Worm (Caenorhabditis elegans) whole organism, L4 larva: ENCODE data around the gene appg-2.

ENCODE experiments used
- F44E2.7 ChIP-seq: fragments of 200-800 bp; sonication (Bioruptor generic); IDR thresholded peaks from 2 replicates; pipeline ENCODE4 v2.1.2; 2022; ENCODE audit warnings: missing genetic modification characterization, missing compliant biosample characterization
- F49E8.2 ChIP-seq: sonication (generic microtip); optimal IDR thresholded peaks from 2 replicates; lab custom pipeline; 2016; ENCODE audit warnings: missing compliant biosample characterization, mild to moderate bottlenecking, missing genetic modification characterization, borderline replicate concordance
- Y105C5A.15 ChIP-seq: fragments of 200-800 bp; sonication (Bioruptor generic); IDR thresholded peaks from 2 replicates; pipeline ENCODE4 v1.3.6; 2022; ENCODE audit warnings: missing genetic modification characterization, missing compliant biosample characterization
- Y48G9A.11 ChIP-seq: fragments of 200-800 bp; sonication (Bioruptor generic); IDR thresholded peaks from 2 replicates; pipeline ENCODE4 v1.3.6; 2022; ENCODE audit warnings: missing genetic modification reagents, missing genetic modification characterization, missing compliant biosample characterization
- Y75B8A.6 ChIP-seq: fragments of 200-800 bp; sonication (Bioruptor generic); IDR thresholded peaks from 2 replicates; pipeline ENCODE4 v1.3.6; 2022; ENCODE audit warnings: missing genetic modification reagents, missing genetic modification characterization, missing compliant biosample characterization
- ZK337.2 ChIP-seq: fragments of 200-800 bp; sonication (Bioruptor generic); IDR thresholded peaks from 2 replicates; pipeline ENCODE4 v1.3.6; 2022; ENCODE audit warnings: missing genetic modification reagents, missing genetic modification characterization, missing compliant biosample characterization
- aha-1 ChIP-seq: fragments of 150-350 bp; peaks from one replicate; lab custom pipeline; 2014; ENCODE audit warnings: missing biosample characterization, missing genetic modification characterization
- aly-2 ChIP-seq: sonication (generic microtip); optimal IDR thresholded peaks from 2 replicates; lab custom pipeline; 2018; ENCODE audit warnings: missing biosample characterization, missing genetic modification characterization
- ama-1 ChIP-seq: fragments of 150-350 bp; optimal IDR thresholded peaks from 2 replicates; lab custom pipeline; 2014; ENCODE audit warnings: inconsistent platforms, mixed read lengths
- ceh-62 ChIP-seq: sonication (generic microtip); optimal IDR thresholded peaks from 2 replicates; lab custom pipeline; 2017; ENCODE audit warnings: missing biosample characterization, missing genetic modification characterization
- ceh-82 ChIP-seq: sonication (generic microtip); optimal IDR thresholded peaks from 2 replicates; lab custom pipeline; 2017; ENCODE audit warnings: missing biosample characterization, missing genetic modification characterization
- ctbp-1 ChIP-seq: fragments of 200-800 bp; sonication (Bioruptor generic); IDR thresholded peaks from 2 replicates; pipeline ENCODE4 v1.3.6; 2022; ENCODE audit warnings: missing genetic modification reagents, missing genetic modification characterization, missing compliant biosample characterization
- daf-19 ChIP-seq: fragments of 200-800 bp; sonication (Bioruptor generic); conservative IDR thresholded peaks from 2 replicates; pipeline ENCODE4 v1.3.6; 2022; ENCODE audit warnings: missing genetic modification characterization, missing compliant biosample characterization
- dve-1 ChIP-seq: sonication (generic microtip); optimal IDR thresholded peaks from 2 replicates; lab custom pipeline; 2017; ENCODE audit warnings: antibody characterized with exemption, mild to moderate bottlenecking, missing genetic modification characterization, missing compliant biosample characterization; ENCODE audit not compliant: insufficient read depth
- egl-43 ChIP-seq: fragments of 200-800 bp; sonication (Bioruptor generic); IDR thresholded peaks from 2 replicates; pipeline ENCODE4 v1.3.6; 2022; ENCODE audit warnings: missing genetic modification reagents, missing genetic modification characterization, missing compliant biosample characterization
- fos-1 ChIP-seq: fragments of 150-350 bp; optimal IDR thresholded peaks from 2 replicates; lab custom pipeline; 2014; ENCODE audit warnings: missing biosample characterization, missing genetic modification characterization
- gei-8 ChIP-seq: fragments of 200-800 bp; sonication (Bioruptor generic); optimal IDR thresholded peaks from 2 replicates; lab custom pipeline; 2018; ENCODE audit warnings: mild to moderate bottlenecking, missing genetic modification characterization, missing compliant biosample characterization
- hlh-11 ChIP-seq: fragments of 200-800 bp; sonication (Bioruptor generic); optimal IDR thresholded peaks from 2 replicates; lab custom pipeline; 2018; ENCODE audit warnings: mild to moderate bottlenecking, missing genetic modification characterization, missing compliant biosample characterization
- hlh-30 ChIP-seq: sonication (generic microtip); optimal IDR thresholded peaks from 2 replicates; lab custom pipeline; 2017; ENCODE audit warnings: antibody characterized with exemption, mild to moderate bottlenecking, missing genetic modification characterization, missing compliant biosample characterization; ENCODE audit not compliant: insufficient read depth
- lin-13 ChIP-seq: fragments of 150-350 bp; optimal IDR thresholded peaks from 2 replicates; lab custom pipeline; 2014; ENCODE audit warnings: missing biosample characterization, missing genetic modification reagents, missing genetic modification characterization
- lin-38 ChIP-seq: fragments of 200-800 bp; sonication (Bioruptor generic); IDR thresholded peaks from 2 replicates; pipeline ENCODE4 v1.3.6; 2022; ENCODE audit warnings: missing genetic modification reagents, missing genetic modification characterization, missing compliant biosample characterization
- mdl-1 ChIP-seq, 2 experiments: fragments of 150-350 bp in 1 of 2; sonication (generic microtip) in 1 of 2; optimal IDR thresholded peaks; 2 replicates each; lab custom pipeline; 2014 to 2017; ENCODE audit warnings: missing biosample characterization in 2 of 2, missing genetic modification characterization in 2 of 2
- mep-1 ChIP-seq: fragments of 150-350 bp; sonication (generic microtip); optimal IDR thresholded peaks from 3 replicates; lab custom pipeline; 2014; ENCODE audit warnings: missing biosample characterization, missing genetic modification characterization
- mes-2 ChIP-seq: sonication (generic microtip); optimal IDR thresholded peaks from 2 replicates; lab custom pipeline; 2016; ENCODE audit warnings: missing genotype, mild to moderate bottlenecking, missing genetic modification characterization, missing compliant biosample characterization; ENCODE audit not compliant: poor library complexity, severe bottlenecking
- mxl-2 ChIP-seq: fragments of 200-800 bp; sonication (Bioruptor generic); conservative IDR thresholded peaks from 2 replicates; pipeline ENCODE4 v1.3.6; 2022; ENCODE audit warnings: missing genetic modification reagents, missing genetic modification characterization, missing compliant biosample characterization
- mxl-3 ChIP-seq: fragments of 200-800 bp; sonication (Bioruptor generic); optimal IDR thresholded peaks from 2 replicates; lab custom pipeline; 2018; ENCODE audit warnings: mild to moderate bottlenecking, missing genetic modification characterization, missing compliant biosample characterization
- nhr-111 ChIP-seq: fragments of 200-800 bp; sonication (Bioruptor generic); optimal IDR thresholded peaks from 2 replicates; lab custom pipeline; 2018; ENCODE audit warnings: mild to moderate bottlenecking, missing genetic modification characterization, missing compliant biosample characterization
- nhr-25 ChIP-seq: sonication (generic microtip); optimal IDR thresholded peaks from 2 replicates; lab custom pipeline; 2017; ENCODE audit warnings: missing genetic modification characterization, mild to moderate bottlenecking, missing compliant biosample characterization, antibody characterized with exemption, moderate library complexity, borderline replicate concordance; ENCODE audit not compliant: insufficient read depth
- nhr-28 ChIP-seq: fragments of 150-350 bp; optimal IDR thresholded peaks from 2 replicates; lab custom pipeline; 2014; ENCODE audit warnings: missing biosample characterization, missing genetic modification characterization
- nhr-48 ChIP-seq: sonication (generic microtip); optimal IDR thresholded peaks from 2 replicates; lab custom pipeline; 2016; ENCODE audit warnings: mild to moderate bottlenecking, missing genetic modification characterization, missing compliant biosample characterization
- nhr-76 ChIP-seq: fragments of 150-350 bp; optimal IDR thresholded peaks from 2 replicates; lab custom pipeline; 2014; ENCODE audit warnings: missing biosample characterization, missing genetic modification characterization
- php-3 ChIP-seq: fragments of 200-800 bp; sonication (Bioruptor generic); IDR thresholded peaks from 2 replicates; pipeline ENCODE4 v1.3.6; 2022; ENCODE audit warnings: missing genetic modification reagents, missing genetic modification characterization, missing compliant biosample characterization
- saeg-2 ChIP-seq: fragments of 200-800 bp; sonication (Bioruptor generic); IDR thresholded peaks from 2 replicates; pipeline ENCODE4 v1.3.6; 2022; ENCODE audit warnings: missing genetic modification reagents, missing genetic modification characterization, missing compliant biosample characterization
- skn-1 ChIP-seq: fragments of 150-350 bp; optimal IDR thresholded peaks from 2 replicates; lab custom pipeline; 2014; ENCODE audit warnings: missing biosample characterization, missing genetic modification characterization
- snpc-1.2 ChIP-seq: fragments of 200-800 bp; sonication (Bioruptor generic); IDR thresholded peaks from 2 replicates; pipeline ENCODE4 v1.3.6; 2022; ENCODE audit warnings: missing genetic modification reagents, missing genetic modification characterization, missing compliant biosample characterization
- tag-97 ChIP-seq: fragments of 200-800 bp; sonication (Bioruptor generic); IDR thresholded peaks from 2 replicates; pipeline ENCODE4 v1.3.6; 2022; ENCODE audit warnings: missing genetic modification characterization, missing compliant biosample characterization
- tra-1 ChIP-seq: fragments of 200-800 bp; sonication (Bioruptor generic); IDR thresholded peaks from 2 replicates; pipeline ENCODE4 v1.3.6; 2022; ENCODE audit warnings: missing genetic modification reagents, missing genetic modification characterization, missing compliant biosample characterization
- unc-62 ChIP-seq, 3 experiments: fragments of 150-350 bp in 1 of 3; sonication (generic microtip); optimal IDR thresholded peaks in 2 of 3; peaks in 1 of 3; 1 replicate in 1 of 3; 2 replicates in 2 of 3; lab custom pipeline; 2014 to 2017; ENCODE audit warnings: missing biosample characterization in 3 of 3, missing genetic modification characterization in 3 of 3, missing genetic modification reagents in 3 of 3, missing genotype in 1 of 3
- zfp-2 ChIP-seq: sonication (generic microtip); optimal IDR thresholded peaks from 2 replicates; lab custom pipeline; 2016; ENCODE audit warnings: mild to moderate bottlenecking, missing genetic modification characterization, missing compliant biosample characterization
- zip-2 ChIP-seq: fragments of 150-350 bp; optimal IDR thresholded peaks from 2 replicates; lab custom pipeline; 2014; ENCODE audit warnings: missing biosample characterization, missing genetic modification characterization
- ztf-7 ChIP-seq: fragments of 150-350 bp; optimal IDR thresholded peaks from 2 replicates; lab custom pipeline; 2014; ENCODE audit warnings: missing biosample characterization, missing genetic modification characterization

Gene appg-2

DNA sequence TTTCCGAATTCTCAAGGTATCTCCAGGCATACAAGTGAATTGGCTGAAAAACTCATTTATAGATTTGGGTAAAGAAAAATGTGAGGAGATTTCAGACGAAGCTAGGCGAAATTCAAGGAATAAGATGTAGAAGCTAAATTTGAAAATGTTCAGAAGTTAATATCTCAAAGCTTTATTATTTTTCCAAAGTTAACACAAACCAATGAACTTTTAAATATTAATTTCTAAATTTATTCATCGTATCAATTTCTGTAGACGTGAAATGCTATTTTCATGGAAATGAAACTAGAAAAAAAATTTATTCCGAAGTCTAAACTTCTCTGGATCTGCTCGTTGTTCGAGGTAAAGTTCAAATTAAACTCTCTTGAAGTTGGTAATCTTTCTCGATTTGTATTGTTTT is 44.4 kb downstream of the appg-2 start, which contains the start of gene agxt-1:
Gene agxt-1, plus strand, starts transcription at position 301 of the 400 bp plus-strand sequence.
- TF ChIP-seq saeg-2 (GFP tag; lab: Robert Waterston, UW) (no peak), Y75B8A.6 (no peak)

DNA sequence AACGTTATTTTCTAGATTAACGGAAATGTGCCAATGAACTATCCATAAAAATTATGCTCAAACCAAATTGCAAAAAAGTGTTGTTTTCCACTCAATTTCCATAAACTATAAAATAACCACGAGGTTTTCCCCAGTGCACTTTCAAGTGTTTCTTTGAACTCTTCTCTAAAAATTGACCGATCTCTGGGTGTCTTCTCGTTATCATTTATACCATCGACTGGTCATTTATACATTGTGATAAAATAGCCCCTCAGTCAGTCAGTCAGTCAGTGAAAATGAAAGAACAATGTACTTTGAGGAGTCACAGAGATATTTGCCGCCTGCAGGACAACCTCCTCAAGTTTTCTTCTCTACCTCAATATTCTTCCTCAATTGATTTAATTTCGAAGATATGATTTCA is 45.0 kb downstream of the appg-2 start:
- TF ChIP-seq daf-19 (no peak), aly-2 (tag; lab: Kevin White, UChicago) (no peak), mdl-1 (tag; optimal IDR thresholded peaks at IDR 0.05; lab: Kevin White, UChicago) (peak in 1 of 2 experiments; percentile 42), nhr-28 (tag; lab: Kevin White, UChicago) (peak; percentile 62), ama-1 (no peak), zfp-2 (no peak), hlh-30 (tag; lab: Kevin White, UChicago) (peak; percentile 47), dve-1 (tag; lab: Kevin White, UChicago) (no peak), ceh-62 (no peak), egl-43 (no peak), nhr-111 (GFP tag; lab: Kevin White, UChicago) (no peak), zip-2 (no peak), F49E8.2 (tag; lab: Kevin White, UChicago) (no peak), snpc-1.2 (GFP tag; lab: Robert Waterston, UW) (no peak), ztf-7 (tag; lab: Kevin White, UChicago) (no peak), ZK337.2 (no peak), Y48G9A.11 (GFP tag; lab: Robert Waterston, UW) (no peak), nhr-76 (tag; lab: Kevin White, UChicago) (no peak), F44E2.7 (GFP tag; lab: Robert Waterston, UW) (no peak), ctbp-1 (no peak), mes-2 (tag; lab: Kevin White, UChicago) (no peak), tra-1 (GFP tag; lab: Robert Waterston, UW) (no peak), aha-1 (no peak), mxl-2 (GFP tag; lab: Robert Waterston, UW) (no peak), skn-1 (tag; lab: Kevin White, UChicago) (no peak), mep-1 (no peak), hlh-11 (tag; lab: Kevin White, UChicago) (peak; percentile 57), tag-97 (GFP tag; lab: Robert Waterston, UW) (no peak), lin-38 (GFP tag; lab: Robert Waterston, UW) (no peak), nhr-48 (tag; lab: Kevin White, UChicago) (no peak), Y105C5A.15 (GFP tag; lab: Robert Waterston, UW) (no peak), lin-13 (GFP tag; lab: Kevin White, UChicago) (no peak)

DNA sequence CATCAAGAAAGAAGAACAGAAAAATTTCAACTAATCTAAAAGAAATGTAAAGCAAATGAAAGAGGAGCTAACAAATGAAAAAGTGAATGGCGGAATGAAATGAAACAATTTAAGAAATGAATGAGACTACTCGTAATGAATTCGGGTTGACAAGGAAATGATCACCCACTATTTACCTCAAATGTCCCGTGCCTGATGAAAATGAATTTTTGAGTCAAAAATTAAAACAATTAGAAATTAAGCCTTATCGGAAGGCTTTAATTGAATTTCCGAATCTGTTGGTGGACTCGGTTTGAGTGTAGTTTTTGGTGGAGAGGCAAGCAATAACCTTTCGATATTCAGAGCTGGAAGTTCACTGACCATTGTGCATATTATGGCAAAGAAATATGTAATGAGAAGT is 48.1 kb downstream of the appg-2 start:
- TF ChIP-seq ztf-7 (tag; lab: Kevin White, UChicago) = no peak
- TF ChIP-seq aha-1 = peak; percentile 63
- TF ChIP-seq ama-1 = no peak
- no peak for TF ChIP-seq fos-1 (tag; lab: Kevin White, UChicago)
- no peak for TF ChIP-seq F49E8.2 (tag; lab: Kevin White, UChicago)
- peak in 1 of 2 experiments; percentile 53 for TF ChIP-seq unc-62 (GFP tag; optimal IDR thresholded peaks at IDR 0.05 in 1 of 2; lab: Kevin White, UChicago)
- no peak for TF ChIP-seq unc-62 (tag; optimal IDR thresholded peaks at IDR 0.05; lab: Kevin White, UChicago)

DNA sequence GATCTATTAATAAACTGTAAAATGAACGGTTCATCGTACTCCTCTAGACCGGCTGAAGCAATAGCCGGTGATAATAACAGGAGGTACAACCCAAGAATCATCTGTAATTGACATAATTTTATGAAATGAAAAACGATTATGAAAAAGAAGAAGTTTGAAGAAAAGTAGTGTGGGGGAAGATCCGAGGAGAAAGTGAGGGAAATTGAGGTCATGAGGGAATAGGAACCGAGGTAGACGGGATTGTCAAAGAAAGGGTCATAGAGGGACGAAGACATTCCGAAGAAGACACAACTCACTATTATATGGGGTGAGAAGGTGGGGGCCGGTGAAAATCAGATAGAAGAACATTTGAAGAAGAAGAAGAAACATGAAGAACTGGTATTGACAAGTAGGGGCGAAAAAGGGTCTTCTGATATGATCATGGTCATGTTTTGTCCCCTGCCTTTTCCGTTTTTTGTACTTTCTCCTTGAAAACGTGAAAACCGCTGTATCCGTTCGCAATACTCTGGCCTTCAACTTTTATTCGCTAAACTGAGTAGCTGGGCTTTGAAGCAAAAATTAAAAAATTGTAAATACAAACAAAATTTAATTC is 51.2 kb downstream of the appg-2 start, which contains the start of gene oac-46:
Gene oac-46, minus strand, starts transcription at position 101 of the 592 bp plus-strand sequence.
- TF ChIP-seq nhr-25 (tag; lab: Kevin White, UChicago) (peak; percentile 44), mxl-3 (GFP tag; lab: Kevin White, UChicago) (no peak), ceh-82 (tag; lab: Kevin White, UChicago) (no peak), php-3 (GFP tag; lab: Robert Waterston, UW) (no peak), gei-8 (GFP tag; lab: Kevin White, UChicago) (no peak), nhr-28 (tag; lab: Kevin White, UChicago) (peak; percentile 21), unc-62 (GFP tag; optimal IDR thresholded peaks at IDR 0.05 in 1 of 2; lab: Kevin White, UChicago) (peak in 1 of 2 experiments; percentile 8), unc-62 (tag; optimal IDR thresholded peaks at IDR 0.05; lab: Kevin White, UChicago) (no peak), mep-1 (peak; percentile 19)
